Worm (Caenorhabditis elegans) whole organism, young adult: ENCODE measurements around the gene F45E12.5.
A peak's percentile ranks its signal among the peaks of the same experiment; 100 is the strongest.

Source experiments
- B0019.2 ChIP-seq: fragments of 200-800 bp; sonication (Bioruptor generic); conservative IDR thresholded peaks from 2 replicates; pipeline ENCODE4 v1.3.6; 2022; ENCODE audit warnings: missing genetic modification reagents, missing genetic modification characterization, missing compliant biosample characterization
- B0336.3 ChIP-seq: fragments of 200-800 bp; sonication (Bioruptor generic); IDR thresholded peaks from 2 replicates; pipeline ENCODE4 v1.3.6; 2022; ENCODE audit warnings: missing genetic modification characterization, missing compliant biosample characterization
- C06A6.2 ChIP-seq: fragments of 200-800 bp; sonication (Bioruptor generic); conservative IDR thresholded peaks from 2 replicates; pipeline ENCODE4 v1.3.6; 2022; ENCODE audit warnings: missing genetic modification characterization, missing compliant biosample characterization
- D2030.7 ChIP-seq: fragments of 200-800 bp; sonication (Bioruptor generic); IDR thresholded peaks from 2 replicates; pipeline ENCODE4 v1.3.6; 2022; ENCODE audit warnings: missing genetic modification reagents, missing genetic modification characterization, missing compliant biosample characterization
- F49E8.2 ChIP-seq: sonication (generic microtip); optimal IDR thresholded peaks from 3 replicates; lab custom pipeline; 2017; ENCODE audit warnings: missing genetic modification characterization, mild to moderate bottlenecking, missing compliant biosample characterization, antibody characterized with exemption, moderate library complexity; ENCODE audit not compliant: insufficient read depth
- F52B5.7 ChIP-seq: sonication (generic microtip); optimal IDR thresholded peaks from 2 replicates; lab custom pipeline; 2016; ENCODE audit warnings: mild to moderate bottlenecking, missing genetic modification characterization, missing compliant biosample characterization
- F55B11.4 ChIP-seq: sonication (generic microtip); optimal IDR thresholded peaks from 2 replicates; lab custom pipeline; 2016; ENCODE audit warnings: missing compliant biosample characterization, missing genetic modification characterization, borderline replicate concordance; ENCODE audit not compliant: insufficient read depth
- F57A8.1 ChIP-seq: fragments of 200-800 bp; sonication (Bioruptor generic); optimal IDR thresholded peaks from 2 replicates; lab custom pipeline; 2018; ENCODE audit warnings: mild to moderate bottlenecking, missing genetic modification characterization, moderate library complexity, missing compliant biosample characterization
- Y53F4B.3 ChIP-seq: fragments of 200-800 bp; sonication (Bioruptor generic); IDR thresholded peaks from 2 replicates; pipeline ENCODE4 v1.3.6; 2022; ENCODE audit warnings: missing genetic modification reagents, missing genetic modification characterization, missing compliant biosample characterization
- Y53G8AR.9 ChIP-seq: fragments of 200-800 bp; sonication (Bioruptor generic); conservative IDR thresholded peaks from 2 replicates; pipeline ENCODE4 v1.3.6; 2022; ENCODE audit warnings: missing genetic modification reagents, missing genetic modification characterization, missing compliant biosample characterization
- Y67H2A.10 ChIP-seq: fragments of 200-800 bp; sonication (Bioruptor generic); conservative IDR thresholded peaks from 2 replicates; pipeline ENCODE4 v1.3.6; 2022; ENCODE audit warnings: missing genetic modification reagents, missing genetic modification characterization, missing compliant biosample characterization
- attf-3 ChIP-seq: fragments of 200-800 bp; sonication (Bioruptor generic); conservative IDR thresholded peaks from 2 replicates; pipeline ENCODE4 v1.3.6; 2022; ENCODE audit warnings: missing genetic modification reagents, missing genetic modification characterization, missing compliant biosample characterization
- attf-5 ChIP-seq: fragments of 200-800 bp; sonication (Bioruptor generic); optimal IDR thresholded peaks from 2 replicates; lab custom pipeline; 2018; ENCODE audit warnings: mild to moderate bottlenecking, missing genetic modification characterization, missing compliant biosample characterization
- attf-6 ChIP-seq: fragments of 200-800 bp; sonication (Bioruptor generic); IDR thresholded peaks from 2 replicates; pipeline ENCODE4 v1.3.6; 2022; ENCODE audit warnings: missing genetic modification reagents, missing genetic modification characterization, missing compliant biosample characterization
- bed-2 ChIP-seq: fragments of 200-800 bp; sonication (Bioruptor generic); IDR thresholded peaks from 2 replicates; pipeline ENCODE4 v1.3.6; 2022; ENCODE audit warnings: missing genetic modification reagents, missing genetic modification characterization, missing compliant biosample characterization
- ccch-3 ChIP-seq: fragments of 200-800 bp; sonication (Bioruptor generic); optimal IDR thresholded peaks from 2 replicates; lab custom pipeline; 2018; ENCODE audit warnings: mild to moderate bottlenecking, missing genetic modification characterization, missing compliant biosample characterization
- cebp-1 ChIP-seq, 2 experiments: fragments of 200-800 bp in 1 of 2; sonication (Bioruptor generic) in 1 of 2; sonication (generic microtip) in 1 of 2; IDR thresholded peaks in 1 of 2; optimal IDR thresholded peaks in 1 of 2; 2 replicates each; pipeline versions ENCODE4 v1.3.6 to Lab custom; 2017 to 2022; ENCODE audit warnings: missing compliant biosample characterization in 2 of 2, missing genetic modification characterization in 2 of 2, mild to moderate bottlenecking in 1 of 2, missing genetic modification reagents in 1 of 2, moderate library complexity in 1 of 2
- ceh-40 ChIP-seq: fragments of 200-800 bp; sonication (Bioruptor generic); IDR thresholded peaks from 2 replicates; pipeline ENCODE4 v1.3.6; 2022; ENCODE audit warnings: missing genetic modification characterization, missing compliant biosample characterization
- ceh-58 ChIP-seq: fragments of 200-800 bp; sonication (Bioruptor generic); IDR thresholded peaks from 2 replicates; pipeline ENCODE4 v1.3.6; 2022; ENCODE audit warnings: missing genetic modification characterization, missing compliant biosample characterization
- chd-7 ChIP-seq: sonication (generic microtip); optimal IDR thresholded peaks from 2 replicates; lab custom pipeline; 2016; ENCODE audit warnings: mild to moderate bottlenecking, missing genetic modification characterization, moderate library complexity, missing compliant biosample characterization
- die-1 ChIP-seq: sonication (generic microtip); optimal IDR thresholded peaks from 2 replicates; lab custom pipeline; 2016; ENCODE audit warnings: missing genotype, mild to moderate bottlenecking, missing genetic modification characterization, missing compliant biosample characterization
- dpff-1 ChIP-seq: sonication (generic microtip); optimal IDR thresholded peaks from 2 replicates; lab custom pipeline; 2017; ENCODE audit warnings: mild to moderate bottlenecking, missing genetic modification characterization, missing compliant biosample characterization
- egrh-3 ChIP-seq: fragments of 200-800 bp; sonication (Bioruptor generic); IDR thresholded peaks from 2 replicates; pipeline ENCODE4 v1.3.6; 2022; ENCODE audit warnings: missing genetic modification reagents, missing genetic modification characterization, missing compliant biosample characterization
- fkh-3 ChIP-seq: sonication (generic microtip); optimal IDR thresholded peaks from 2 replicates; lab custom pipeline; 2016; ENCODE audit warnings: mild to moderate bottlenecking, missing genetic modification characterization, missing compliant biosample characterization
- hmg-1.2 ChIP-seq: fragments of 200-800 bp; sonication (Bioruptor generic); IDR thresholded peaks from 2 replicates; pipeline ENCODE4 v1.3.6; 2022; ENCODE audit warnings: missing genetic modification reagents, missing genetic modification characterization, missing compliant biosample characterization
- hsf-1 ChIP-seq: fragments of 200-800 bp; sonication (Bioruptor generic); IDR thresholded peaks from 2 replicates; pipeline ENCODE4 v1.3.6; 2022; ENCODE audit warnings: missing genetic modification reagents, missing genetic modification characterization, missing compliant biosample characterization
- let-607 ChIP-seq, 2 experiments: fragments of 200-800 bp in 1 of 2; sonication (Bioruptor generic) in 1 of 2; sonication (generic microtip) in 1 of 2; optimal IDR thresholded peaks; 2 replicates each; lab custom pipeline; 2016 to 2018; ENCODE audit warnings: mild to moderate bottlenecking in 2 of 2, missing compliant biosample characterization in 2 of 2, missing genetic modification characterization in 2 of 2, moderate library complexity in 2 of 2, missing genotype in 1 of 2
- lin-54 ChIP-seq: fragments of 200-800 bp; sonication (Bioruptor generic); optimal IDR thresholded peaks from 2 replicates; lab custom pipeline; 2018; ENCODE audit warnings: mild to moderate bottlenecking, missing genetic modification characterization, missing compliant biosample characterization
- lsy-27 ChIP-seq: sonication (generic microtip); optimal IDR thresholded peaks from 2 replicates; lab custom pipeline; 2017; ENCODE audit warnings: missing genetic modification characterization, mild to moderate bottlenecking, missing compliant biosample characterization, antibody characterized with exemption, missing genotype, borderline replicate concordance; ENCODE audit not compliant: insufficient read depth
- madf-8 ChIP-seq: fragments of 200-800 bp; sonication (Bioruptor generic); conservative IDR thresholded peaks from 2 replicates; pipeline ENCODE4 v1.3.6; 2022; ENCODE audit warnings: missing genetic modification reagents, missing genetic modification characterization, missing compliant biosample characterization
- mes-4 ChIP-seq: sonication (generic microtip); optimal IDR thresholded peaks from 2 replicates; lab custom pipeline; 2016; ENCODE audit warnings: missing genotype, missing genetic modification characterization, missing compliant biosample characterization
- nhr-120 ChIP-seq: fragments of 200-800 bp; sonication (Bioruptor generic); IDR thresholded peaks from 2 replicates; pipeline ENCODE4 v1.3.6; 2022; ENCODE audit warnings: missing genetic modification characterization, missing compliant biosample characterization
- snpc-1.1 ChIP-seq: sonication (generic microtip); optimal IDR thresholded peaks from 2 replicates; lab custom pipeline; 2017; ENCODE audit warnings: missing genetic modification characterization, mild to moderate bottlenecking, missing compliant biosample characterization, antibody characterized with exemption, moderate library complexity, missing genotype, missing genetic modification reagents; ENCODE audit not compliant: insufficient read depth
- snpc-3.4 ChIP-seq: sonication (generic microtip); optimal IDR thresholded peaks from 2 replicates; lab custom pipeline; 2017; ENCODE audit warnings: missing genetic modification characterization, mild to moderate bottlenecking, missing compliant biosample characterization, antibody characterized with exemption, moderate library complexity, missing genotype, missing genetic modification reagents
- snpc-4 ChIP-seq, 5 experiments: fragments of 150-350 bp in 1 of 5; sonication (generic microtip) in 4 of 5; optimal IDR thresholded peaks; 2 replicates each; lab custom pipeline; 2014 to 2018; ENCODE audit warnings: missing genetic modification characterization in 5 of 5, missing biosample characterization in 3 of 5, antibody characterized with exemption in 2 of 5, mild to moderate bottlenecking in 2 of 5, missing compliant biosample characterization in 2 of 5, missing genotype in 2 of 5, moderate library complexity in 2 of 5, missing genetic modification reagents in 1 of 5
- tbp1 ChIP-seq: fragments of 200-800 bp; sonication (Bioruptor generic); optimal IDR thresholded peaks from 2 replicates; lab custom pipeline; 2018; ENCODE audit warnings: mild to moderate bottlenecking, missing genetic modification characterization, missing compliant biosample characterization
- xnd-1 ChIP-seq: sonication (generic microtip); optimal IDR thresholded peaks from 2 replicates; lab custom pipeline; 2016; ENCODE audit warnings: missing genotype, missing genetic modification reagents, missing genetic modification characterization, missing compliant biosample characterization
- ztf-22 ChIP-seq: fragments of 200-800 bp; sonication (Bioruptor generic); optimal IDR thresholded peaks from 2 replicates; lab custom pipeline; 2018; ENCODE audit warnings: mild to moderate bottlenecking, missing genetic modification characterization, moderate library complexity, missing compliant biosample characterization
- ztf-6 ChIP-seq: fragments of 200-800 bp; sonication (Bioruptor generic); IDR thresholded peaks from 2 replicates; pipeline ENCODE4 v1.3.6; 2022; ENCODE audit warnings: missing genetic modification reagents, missing genetic modification characterization, missing compliant biosample characterization

F45E12.5 gene

ce11 chrII:7310023-7310422 is at the start of gene F45E12.5, which contains the start of gene cnep-1:
F45E12.5 (minus strand) TSS chrII:7310115.
cnep-1 (plus strand) TSS chrII:7310348.
- TF ChIP-seq B0019.2 (GFP tag; lab: Robert Waterston, UW) (no peak), ceh-40 (GFP tag; lab: Robert Waterston, UW) (no peak), F49E8.2 (no peak), xnd-1 (tag; lab: Kevin White, UChicago) (no peak), B0336.3 (GFP tag; lab: Robert Waterston, UW) (no peak), Y53G8AR.9 (GFP tag; lab: Robert Waterston, UW) (no peak), die-1 (tag; lab: Kevin White, UChicago) (no peak), egrh-3 (GFP tag; lab: Robert Waterston, UW) (no peak), mes-4 (tag; lab: Kevin White, UChicago) (no peak), ccch-3 (no peak), snpc-3.4 (tag; lab: Kevin White, UChicago) (no peak), ztf-6 (GFP tag; lab: Robert Waterston, UW) (no peak)

- TF ChIP-seq madf-8 (GFP tag; lab: Robert Waterston, UW) (no peak), ztf-6 (GFP tag; lab: Robert Waterston, UW) (no peak), F55B11.4 (tag; lab: Kevin White, UChicago) (no peak), C06A6.2 (GFP tag; lab: Robert Waterston, UW) (no peak), ceh-58 (no peak), attf-5 (no peak), hsf-1 (GFP tag; lab: Robert Waterston, UW) (no peak), tbp1 (GFP tag; lab: Kevin White, UChicago) (no peak), cebp-1 (GFP tag; IDR thresholded peaks at IDR 0.05; lab: Robert Waterston, UW) (no peak), cebp-1 (tag; optimal IDR thresholded peaks at IDR 0.05; lab: Kevin White, UChicago) (no peak), attf-6 (no peak), egrh-3 (GFP tag; lab: Robert Waterston, UW) (no peak), snpc-1.1 (tag; lab: Kevin White, UChicago) (no peak), ztf-22 (GFP tag; lab: Kevin White, UChicago) (no peak), snpc-3.4 (tag; lab: Kevin White, UChicago) (no peak), lin-54 (GFP tag; lab: Kevin White, UChicago) (no peak), chd-7 (tag; lab: Kevin White, UChicago) (no peak)
Measured at ce11 chrII:7358489-7358943, 48.6 kb upstream of the F45E12.5 start, which contains the start of gene insc-1. insc-1 (plus strand) TSS chrII:7358893.

- TF ChIP-seq xnd-1 (tag; lab: Kevin White, UChicago) = no peak
- TF ChIP-seq C06A6.2 (GFP tag; lab: Robert Waterston, UW) = no peak
Measured at ce11 chrII:7357176-7357575, 47.3 kb upstream of the F45E12.5 start.

ce11 chrII:7356773-7357172 is 46.9 kb upstream of the F45E12.5 start:
- TF ChIP-seq fkh-3 (no peak), ztf-6 (GFP tag; lab: Robert Waterston, UW) (no peak), egrh-3 (GFP tag; lab: Robert Waterston, UW) (no peak), chd-7 (tag; lab: Kevin White, UChicago) (no peak), F52B5.7 (tag; lab: Kevin White, UChicago) (no peak), attf-3 (GFP tag; lab: Robert Waterston, UW) (peak; percentile 94), snpc-4 (GFP tag; optimal IDR thresholded peaks at IDR 0.05; lab: Kevin White, UChicago) (no peak), snpc-4 (tag; optimal IDR thresholded peaks at IDR 0.05; lab: Kevin White, UChicago) (peak in 1 of 4 experiments; percentile 21), Y67H2A.10 (GFP tag; lab: Robert Waterston, UW) (no peak), D2030.7 (GFP tag; lab: Robert Waterston, UW) (no peak), snpc-3.4 (tag; lab: Kevin White, UChicago) (peak; percentile 30), attf-5 (no peak), Y53G8AR.9 (GFP tag; lab: Robert Waterston, UW) (no peak), nhr-120 (GFP tag; lab: Robert Waterston, UW) (no peak), F57A8.1 (GFP tag; lab: Kevin White, UChicago) (no peak), B0019.2 (GFP tag; lab: Robert Waterston, UW) (peak; percentile 32; the same call in 1 of the 2 replicates), Y53F4B.3 (no peak), bed-2 (GFP tag; lab: Robert Waterston, UW) (no peak), lsy-27 (tag; lab: Kevin White, UChicago) (no peak), let-607 (tag; optimal IDR thresholded peaks at IDR 0.05; lab: Kevin White, UChicago) (no peak), hmg-1.2 (GFP tag; lab: Robert Waterston, UW) (peak; percentile 92), dpff-1 (tag; lab: Kevin White, UChicago) (no peak), xnd-1 (tag; lab: Kevin White, UChicago) (peak; percentile 69), ccch-3 (no peak)
